Fruit fly (Drosophila melanogaster) whole organism, embryonic: ENCODE results near the gene shd.

Source experiments
- Atf-2 ChIP-seq: fragments of 200-800 bp; sonication (Bioruptor generic); optimal IDR thresholded peaks from 2 replicates; lab custom pipeline; 2016; ENCODE audit warnings: missing biosample characterization, missing genetic modification characterization
- CG10462 ChIP-seq: fragments of 200-800 bp; sonication (Bioruptor generic); optimal IDR thresholded peaks from 2 replicates; lab custom pipeline; 2016; ENCODE audit warnings: missing biosample characterization, missing genetic modification characterization
- CG10654 ChIP-seq: fragments of 200-800 bp; sonication (Bioruptor generic); optimal IDR thresholded peaks from 2 replicates; lab custom pipeline; 2016; ENCODE audit warnings: missing biosample characterization, missing genetic modification characterization
- CG11695 ChIP-seq: fragments of 200-800 bp; sonication (Bioruptor generic); IDR thresholded peaks from 3 replicates; pipeline ENCODE4 v1.3.6; 2022; ENCODE audit warnings: missing biosample characterization, missing genetic modification characterization
- CG12942 ChIP-seq: fragments of 200-800 bp; sonication (Bioruptor generic); optimal IDR thresholded peaks from 3 replicates; lab custom pipeline; 2016; ENCODE audit warnings: missing biosample characterization, missing genetic modification characterization
- CG13424 ChIP-seq: fragments of 200-800 bp; sonication (Bioruptor generic); optimal IDR thresholded peaks from 2 replicates; lab custom pipeline; 2019; ENCODE audit warnings: missing biosample characterization, mild to moderate bottlenecking, missing genetic modification characterization, moderate library complexity
- CG2116 ChIP-seq: fragments of 200-800 bp; sonication (Bioruptor generic); optimal IDR thresholded peaks from 3 replicates; lab custom pipeline; 2018; ENCODE audit warnings: missing biosample characterization, mild to moderate bottlenecking, missing genetic modification characterization
- CG2129 ChIP-seq: fragments of 200-800 bp; sonication (Bioruptor generic); IDR thresholded peaks from 2 replicates; pipeline ENCODE4 v1.3.6; 2022; ENCODE audit warnings: missing biosample characterization, missing genetic modification characterization; ENCODE audit not compliant: partially characterized antibody
- CG2202 ChIP-seq: fragments of 200-800 bp; sonication (Bioruptor generic); optimal IDR thresholded peaks from 2 replicates; lab custom pipeline; 2018; ENCODE audit warnings: missing biosample characterization, mild to moderate bottlenecking, missing genetic modification characterization
- CG5245 ChIP-seq: fragments of 200-800 bp; sonication (Bioruptor generic); optimal IDR thresholded peaks from 3 replicates; lab custom pipeline; 2016; ENCODE audit warnings: missing biosample characterization, missing genetic modification characterization
- CG6254 ChIP-seq: fragments of 200-800 bp; sonication (Bioruptor generic); optimal IDR thresholded peaks from 3 replicates; lab custom pipeline; 2017; ENCODE audit warnings: mild to moderate bottlenecking, missing biosample characterization, missing genetic modification reagents, missing genetic modification characterization
- CG7357 ChIP-seq: fragments of 200-800 bp; sonication (Bioruptor generic); IDR thresholded peaks from 3 replicates; pipeline ENCODE4 v1.3.6; 2022; ENCODE audit warnings: missing biosample characterization, missing genetic modification characterization
- CG7786 ChIP-seq: fragments of 200-800 bp; sonication (Bioruptor generic); optimal IDR thresholded peaks from 2 replicates; lab custom pipeline; 2016; ENCODE audit warnings: missing biosample characterization, missing genetic modification characterization
- CG7963 ChIP-seq: fragments of 200-800 bp; sonication (Bioruptor generic); IDR thresholded peaks from 3 replicates; pipeline ENCODE4 v1.3.6; 2022; ENCODE audit warnings: missing biosample characterization, missing genetic modification characterization; ENCODE audit not compliant: partially characterized antibody
- Dll ChIP-seq: fragments of 200-800 bp; sonication (Bioruptor generic); IDR thresholded peaks from 4 replicates; pipeline ENCODE4 v1.3.6; 2022; ENCODE audit warnings: missing biosample characterization, missing genetic modification characterization; ENCODE audit not compliant: partially characterized antibody
- E2f2 ChIP-seq: fragments of 200-800 bp; sonication (Bioruptor generic); IDR thresholded peaks from 2 replicates; pipeline ENCODE4 v1.3.6; 2022; ENCODE audit warnings: missing biosample characterization, missing genetic modification characterization
- ERR ChIP-seq: fragments of 200-800 bp; sonication (Bioruptor generic); optimal IDR thresholded peaks from 2 replicates; lab custom pipeline; 2016; ENCODE audit warnings: missing biosample characterization, missing genetic modification characterization
- Lhr ChIP-seq: fragments of 200-800 bp; sonication (Bioruptor generic); optimal IDR thresholded peaks from 3 replicates; lab custom pipeline; 2017; ENCODE audit warnings: mild to moderate bottlenecking, missing biosample characterization, missing genetic modification reagents, missing genetic modification characterization
- Mrtf ChIP-seq: fragments of 200-800 bp; sonication (Bioruptor generic); IDR thresholded peaks from 3 replicates; pipeline ENCODE4 v1.3.6; 2022; ENCODE audit warnings: missing biosample characterization, missing genetic modification characterization
- NFAT ChIP-seq: fragments of 200-800 bp; sonication (Bioruptor generic); IDR thresholded peaks from 2 replicates; pipeline ENCODE4 v1.3.6; 2022; ENCODE audit warnings: missing biosample characterization, missing genetic modification characterization
- Nf-YA ChIP-seq: fragments of 200-800 bp; sonication (Bioruptor generic); IDR thresholded peaks from 2 replicates; pipeline ENCODE4 v1.3.6; 2022; ENCODE audit warnings: missing biosample characterization, missing genetic modification characterization
- Opbp ChIP-seq: fragments of 200-800 bp; sonication (Bioruptor generic); IDR thresholded peaks from 3 replicates; pipeline ENCODE4 v1.3.6; 2022; ENCODE audit warnings: missing biosample characterization, missing genetic modification characterization; ENCODE audit not compliant: partially characterized antibody
- Poxn ChIP-seq: fragments of 200-800 bp; sonication (Bioruptor generic); IDR thresholded peaks from 2 replicates; pipeline ENCODE4 v1.3.6; 2022; ENCODE audit warnings: missing biosample characterization, missing genetic modification characterization
- Ptx1 ChIP-seq: fragments of 200-800 bp; sonication (Bioruptor generic); IDR thresholded peaks from 2 replicates; pipeline ENCODE4 v1.3.6; 2022; ENCODE audit warnings: missing biosample characterization, missing genetic modification characterization
- Rfx ChIP-seq: fragments of 200-800 bp; sonication (Bioruptor generic); IDR thresholded peaks from 2 replicates; pipeline ENCODE4 v1.3.6; 2022; ENCODE audit warnings: missing biosample characterization, missing genetic modification characterization
- Scr ChIP-seq: fragments of 200-800 bp; sonication (Bioruptor generic); IDR thresholded peaks from 2 replicates; pipeline ENCODE4 v1.3.6; 2022; ENCODE audit warnings: missing biosample characterization, missing genetic modification characterization; ENCODE audit not compliant: partially characterized antibody
- Trl ChIP-seq, 3 experiments: fragments of >200 bp in 2 of 3; fragments of 200-800 bp in 1 of 3; sonication (Bioruptor generic) in 1 of 3; optimal IDR thresholded peaks; 2 replicates in 1 of 3; 3 replicates in 2 of 3; lab custom pipeline; 2016 to 2017; ENCODE audit warnings: missing biosample characterization in 1 of 3, missing genetic modification characterization in 1 of 3
- Vsx1 ChIP-seq: fragments of 200-800 bp; sonication (Bioruptor generic); optimal IDR thresholded peaks from 2 replicates; lab custom pipeline; 2017; ENCODE audit warnings: missing biosample characterization, mild to moderate bottlenecking, missing genetic modification characterization, missing genetic modification reagents
- ab ChIP-seq: fragments of 200-800 bp; sonication (Bioruptor generic); optimal IDR thresholded peaks from 2 replicates; lab custom pipeline; 2016; ENCODE audit warnings: missing biosample characterization, missing genetic modification characterization
- btn ChIP-seq: fragments of 200-800 bp; sonication (Bioruptor generic); optimal IDR thresholded peaks from 2 replicates; lab custom pipeline; 2016; ENCODE audit warnings: missing biosample characterization, missing genetic modification characterization
- caup ChIP-seq: fragments of 200-800 bp; sonication (Bioruptor generic); optimal IDR thresholded peaks from 3 replicates; lab custom pipeline; 2017; ENCODE audit warnings: missing biosample characterization, mild to moderate bottlenecking, missing genetic modification characterization, moderate library complexity; ENCODE audit not compliant: severe bottlenecking
- chm ChIP-seq: fragments of 200-800 bp; sonication (Bioruptor generic); IDR thresholded peaks from 2 replicates; pipeline ENCODE4 v1.3.6; 2022; ENCODE audit warnings: missing biosample characterization, missing genetic modification characterization
- da ChIP-seq: fragments of 200-800 bp; sonication (Bioruptor generic); optimal IDR thresholded peaks from 2 replicates; lab custom pipeline; 2016; ENCODE audit warnings: missing biosample characterization, missing genetic modification characterization
- dimm ChIP-seq: fragments of 200-800 bp; sonication (Bioruptor generic); IDR thresholded peaks from 2 replicates; pipeline ENCODE4 v1.3.6; 2022; ENCODE audit warnings: missing biosample characterization, missing genetic modification characterization
- esg ChIP-seq: fragments of 200-800 bp; sonication (Bioruptor generic); conservative IDR thresholded peaks from 2 replicates; pipeline ENCODE4 v1.3.6; 2022; ENCODE audit warnings: missing biosample characterization, missing genetic modification characterization
- ewg ChIP-seq: fragments of 200-800 bp; sonication (Bioruptor generic); optimal IDR thresholded peaks from 3 replicates; lab custom pipeline; 2017; ENCODE audit warnings: mild to moderate bottlenecking, missing biosample characterization, missing genetic modification reagents, missing genetic modification characterization
- gem ChIP-seq: fragments of 200-800 bp; sonication (Bioruptor generic); optimal IDR thresholded peaks from 2 replicates; lab custom pipeline; 2019; ENCODE audit warnings: missing biosample characterization, mild to moderate bottlenecking, missing genetic modification characterization, moderate library complexity
- grn ChIP-seq: fragments of 200-800 bp; sonication (Bioruptor generic); optimal IDR thresholded peaks from 3 replicates; lab custom pipeline; 2017; ENCODE audit warnings: missing biosample characterization, missing genetic modification characterization
- inv ChIP-seq: fragments of 200-800 bp; sonication (Bioruptor generic); IDR thresholded peaks from 2 replicates; pipeline ENCODE4 v1.3.6; 2022; ENCODE audit warnings: missing biosample characterization, missing genetic modification characterization; ENCODE audit not compliant: partially characterized antibody
- kay ChIP-seq: fragments of 200-800 bp; sonication (Bioruptor generic); optimal IDR thresholded peaks from 2 replicates; lab custom pipeline; 2016; ENCODE audit warnings: missing biosample characterization, missing genetic modification characterization
- maf-S ChIP-seq: fragments of 200-800 bp; sonication (Bioruptor generic); optimal IDR thresholded peaks from 2 replicates; lab custom pipeline; 2016; ENCODE audit warnings: missing biosample characterization, missing genetic modification characterization
- mld ChIP-seq: fragments of 200-800 bp; sonication (Bioruptor generic); IDR thresholded peaks from 3 replicates; pipeline ENCODE4 v1.3.6; 2022; ENCODE audit warnings: missing biosample characterization, missing genetic modification characterization; ENCODE audit not compliant: partially characterized antibody
- nmo ChIP-seq: fragments of 200-800 bp; sonication (Bioruptor generic); optimal IDR thresholded peaks from 2 replicates; lab custom pipeline; 2018; ENCODE audit warnings: missing biosample characterization, mild to moderate bottlenecking, missing genetic modification characterization, moderate library complexity
- onecut ChIP-seq: fragments of 200-800 bp; sonication (Bioruptor generic); IDR thresholded peaks from 2 replicates; pipeline ENCODE4 v1.3.6; 2022; ENCODE audit warnings: missing biosample characterization, missing genetic modification characterization
- sc ChIP-seq, 3 experiments: fragments of >200 bp in 2 of 3; fragments of 200-800 bp in 1 of 3; sonication (Bioruptor generic) in 1 of 3; optimal IDR thresholded peaks; 2 replicates in 2 of 3; 3 replicates in 1 of 3; lab custom pipeline; 2017; ENCODE audit warnings: mild to moderate bottlenecking in 1 of 3, missing biosample characterization in 1 of 3, missing genetic modification characterization in 1 of 3, missing genetic modification reagents in 1 of 3
- slbo ChIP-seq: fragments of 200-800 bp; sonication (Bioruptor generic); IDR thresholded peaks from 2 replicates; pipeline ENCODE4 v1.3.6; 2022; ENCODE audit warnings: missing biosample characterization, missing genetic modification characterization
- wek ChIP-seq: fragments of 200-800 bp; sonication (Bioruptor generic); optimal IDR thresholded peaks from 3 replicates; lab custom pipeline; 2018; ENCODE audit warnings: missing biosample characterization, mild to moderate bottlenecking, missing genetic modification characterization, moderate library complexity

shd gene

DNA sequence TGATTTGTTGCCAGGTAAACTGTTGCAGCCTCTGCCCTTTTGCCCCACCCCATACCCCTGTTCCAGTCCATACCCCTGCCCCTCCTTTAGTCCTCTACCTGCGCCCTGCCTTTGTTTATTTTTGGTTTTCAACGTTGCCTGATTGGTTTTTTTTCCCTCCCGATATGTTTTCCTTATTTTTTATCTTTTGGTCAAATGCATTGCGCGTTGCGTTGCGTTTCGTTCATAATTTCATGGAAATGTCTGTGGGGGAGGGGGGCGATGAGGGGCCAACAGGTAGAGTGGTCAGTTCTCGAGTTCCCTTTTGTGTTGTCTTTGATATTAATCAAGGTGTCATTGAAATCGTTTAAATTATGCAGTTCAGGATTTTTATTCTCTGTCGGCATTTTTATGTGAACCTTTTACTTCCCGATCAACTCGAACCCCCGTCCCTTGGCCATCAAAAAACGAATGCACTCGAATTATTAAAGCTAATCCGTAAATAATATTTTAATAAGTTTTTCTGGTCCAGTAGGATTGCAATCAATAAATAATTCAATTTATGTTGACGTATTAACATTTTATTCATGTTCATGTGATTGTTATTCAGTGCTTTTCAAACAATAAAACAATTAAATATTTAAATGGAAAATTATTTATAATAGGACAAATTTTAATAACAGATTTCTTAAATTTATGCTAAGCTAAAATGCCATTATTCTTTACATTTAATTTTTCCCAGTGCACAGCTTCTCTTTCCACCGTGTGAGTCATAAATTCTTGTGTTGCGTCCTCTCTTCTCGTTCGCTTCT lies 20.7 kb downstream of the shd start (continued):
- TF ChIP-seq CG10654 (GFP tag; lab: Kevin White, UChicago): peak; percentile 32
- TF ChIP-seq CG7963 (GFP tag; lab: Robert Waterston, UW): no peak
- no peak for TF ChIP-seq Scr (GFP tag; lab: Robert Waterston, UW)
- TF ChIP-seq ab: no peak
- peak; percentile 78 for TF ChIP-seq CG2202 (tag; lab: Kevin White, UChicago)
- 0 out of 3 replicates have a peak, but pooled peaks have one; percentile 41 for TF ChIP-seq CG11695
- no peak for TF ChIP-seq ERR
- no peak for TF ChIP-seq btn (GFP tag; lab: Kevin White, UChicago)
- peak; percentile 41; the same call in 1 of the 2 replicates for TF ChIP-seq E2f2 (GFP tag; lab: Robert Waterston, UW)
- TF ChIP-seq Opbp: no peak
- peak; percentile 92 for TF ChIP-seq nmo (GFP tag; lab: Kevin White, UChicago)
- TF ChIP-seq Vsx1: peak; percentile 29
- TF ChIP-seq mld (GFP tag; lab: Robert Waterston, UW): no peak
- peak; percentile 61 for TF ChIP-seq CG10462 (GFP tag; lab: Kevin White, UChicago)
- peak; percentile 41; the same call in 1 of the 2 replicates for TF ChIP-seq chm (GFP tag; lab: Robert Waterston, UW)
- TF ChIP-seq CG7786 (GFP tag; lab: Kevin White, UChicago): no peak
- no peak for TF ChIP-seq Trl (optimal IDR thresholded peaks at IDR 0.05; lab: Kevin White, UChicago)
- TF ChIP-seq Trl (GFP tag; optimal IDR thresholded peaks at IDR 0.05; lab: Kevin White, UChicago): no peak
- TF ChIP-seq inv (GFP tag; lab: Robert Waterston, UW): no peak
- TF ChIP-seq caup (GFP tag; lab: Kevin White, UChicago): no peak
- TF ChIP-seq Atf-2: no peak
- TF ChIP-seq CG12942: peak; percentile 23
- peak; percentile 38 for TF ChIP-seq CG2116 (GFP tag; lab: Kevin White, UChicago)
- TF ChIP-seq Mrtf (GFP tag; lab: Robert Waterston, UW): no peak
- TF ChIP-seq gem (tag; lab: Kevin White, UChicago): peak; percentile 90
- no peak for TF ChIP-seq wek (GFP tag; lab: Kevin White, UChicago)
- TF ChIP-seq Rfx (GFP tag; lab: Robert Waterston, UW): no peak
- TF ChIP-seq CG13424: peak; percentile 77
- TF ChIP-seq CG5245: peak; percentile 58
- TF ChIP-seq maf-S (GFP tag; lab: Kevin White, UChicago): no peak
- TF ChIP-seq Lhr (GFP tag; lab: Kevin White, UChicago): peak; percentile 54
- TF ChIP-seq sc (optimal IDR thresholded peaks at IDR 0.05; lab: Kevin White, UChicago): no peak
- peak; percentile 72 for TF ChIP-seq sc (GFP tag; optimal IDR thresholded peaks at IDR 0.05; lab: Kevin White, UChicago)
- TF ChIP-seq grn: peak; percentile 71
- TF ChIP-seq CG6254 (GFP tag; lab: Kevin White, UChicago): peak; percentile 63
- TF ChIP-seq da (GFP tag; lab: Kevin White, UChicago): no peak
- TF ChIP-seq NFAT (GFP tag; lab: Robert Waterston, UW): no peak
- no peak for TF ChIP-seq Dll (GFP tag; lab: Robert Waterston, UW)
- TF ChIP-seq dimm (GFP tag; lab: Robert Waterston, UW): no peak
- TF ChIP-seq kay (GFP tag; lab: Kevin White, UChicago): peak; percentile 70
- no peak for TF ChIP-seq Nf-YA
- TF ChIP-seq Ptx1: peak; percentile 43; the same call in 1 of the 2 replicates
- peak; percentile 36 for TF ChIP-seq esg (GFP tag; lab: Robert Waterston, UW)
- peak; percentile 50 for TF ChIP-seq slbo
- no peak for TF ChIP-seq Poxn (GFP tag; lab: Robert Waterston, UW)
- TF ChIP-seq onecut (GFP tag; lab: Robert Waterston, UW): peak; percentile 34; the same call in 1 of the 2 replicates
- 0 out of 3 replicates have a peak, but pooled peaks have one; percentile 37 for TF ChIP-seq CG7357 (GFP tag; lab: Robert Waterston, UW)
- TF ChIP-seq CG2129: no peak
- TF ChIP-seq ewg (GFP tag; lab: Kevin White, UChicago): peak; percentile 4
